Fruit fly (Drosophila melanogaster): ENCODE data around the gene Obp93a.

dm6 chr3R:21107907-21108591 lies 21.5 kb downstream of the Obp93a start, which contains the start of the genes Sec15 and rtet:
- no peak for TF ChIP-seq h (optimal IDR thresholded peaks at IDR 0.05)
- peak; percentile 74 for TF ChIP-seq psq (optimal IDR thresholded peaks at IDR 0.05)
- TF ChIP-seq insv (optimal IDR thresholded peaks at IDR 0.05): no peak
- TF ChIP-seq Sin3A (optimal IDR thresholded peaks at IDR 0.05): no peak
